Worm (Caenorhabditis elegans): ENCODE results near the gene cut-1.

The cut-1 gene

DNA sequence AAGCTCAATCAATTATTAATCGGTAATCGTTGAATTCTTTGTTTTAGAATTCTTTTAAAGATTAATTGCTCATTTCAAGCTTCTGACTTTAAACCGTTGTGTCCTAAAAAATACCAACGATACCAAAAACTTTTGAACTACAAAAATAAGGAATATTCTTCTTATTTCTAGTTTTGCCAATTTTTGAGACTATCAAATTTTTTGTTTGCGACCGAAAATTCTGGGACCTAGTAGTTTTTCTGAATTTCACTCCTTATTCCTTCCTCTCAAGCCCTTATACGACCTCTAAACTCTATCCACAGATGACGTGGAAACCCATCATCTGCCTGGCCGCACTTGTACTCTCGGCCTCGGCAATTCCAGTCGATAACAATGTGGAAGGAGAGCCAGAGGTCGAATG lies at the start of gene cut-1:
Gene cut-1 (plus strand): TSS at position 301 of the 400 bp plus-strand sequence.
- TF ChIP-seq unc-39 (tag; optimal IDR thresholded peaks at IDR 0.05) = no peak
- TF ChIP-seq nhr-76 (tag; optimal IDR thresholded peaks at IDR 0.05) = no peak
- TF ChIP-seq nhr-11 (tag; optimal IDR thresholded peaks at IDR 0.05) = no peak

ce11 chrII:11221771-11222355 lies 47.1 kb upstream of the cut-1 start, which contains the start of gene plpr-1:
TSS of gene plpr-1 (plus strand) at chrII:11222305.
- TF ChIP-seq hmg-11 (tag; optimal IDR thresholded peaks at IDR 0.05) (no peak), ceh-28 (tag; optimal IDR thresholded peaks at IDR 0.05) (no peak), unc-39 (tag; optimal IDR thresholded peaks at IDR 0.05) (no peak), ztf-4 (tag; optimal IDR thresholded peaks at IDR 0.05) (no peak), aly-2 (tag; optimal IDR thresholded peaks at IDR 0.05) (no peak), daf-12 (tag; optimal IDR thresholded peaks at IDR 0.05) (no peak), egl-27 (tag; optimal IDR thresholded peaks at IDR 0.05) (no peak), ZK546.5 (tag; optimal IDR thresholded peaks at IDR 0.05) (no peak), lin-39 (tag; optimal IDR thresholded peaks at IDR 0.05) (no peak), mdl-1 (tag; optimal IDR thresholded peaks at IDR 0.05) (no peak), nhr-25 (tag; optimal IDR thresholded peaks at IDR 0.05) (no peak), zag-1 (tag; optimal IDR thresholded peaks at IDR 0.05) (no peak), nhr-28 (tag; optimal IDR thresholded peaks at IDR 0.05) (no peak), unc-62 (GFP tag; optimal IDR thresholded peaks at IDR 0.05) (no peak)

- TF ChIP-seq ceh-16 (tag; optimal IDR thresholded peaks at IDR 0.05) = no peak
- peak; percentile 53 for TF ChIP-seq nhr-25 (tag; optimal IDR thresholded peaks at IDR 0.05)
- TF ChIP-seq egl-27 (tag; optimal IDR thresholded peaks at IDR 0.05) = peak; percentile 8
- TF ChIP-seq unc-39 (tag; optimal IDR thresholded peaks at IDR 0.05) = no peak
- peak; percentile 69 for TF ChIP-seq nhr-23 (tag; optimal IDR thresholded peaks at IDR 0.05)
- peak; percentile 79 for TF ChIP-seq unc-62 (GFP tag; optimal IDR thresholded peaks at IDR 0.05)
- no peak for TF ChIP-seq ceh-9 (tag; optimal IDR thresholded peaks at IDR 0.05)
- TF ChIP-seq ztf-4 (tag; optimal IDR thresholded peaks at IDR 0.05) = no peak
- TF ChIP-seq mdl-1 (tag; optimal IDR thresholded peaks at IDR 0.05) = no peak
- peak; percentile 87 for TF ChIP-seq nhr-43 (tag; optimal IDR thresholded peaks at IDR 0.05; ENCODE audit: poor library complexity, severe bottlenecking)
- TF ChIP-seq elt-2 (tag; optimal IDR thresholded peaks at IDR 0.05) = peak; percentile 64
- no peak for TF ChIP-seq nhr-77 (tag; optimal IDR thresholded peaks at IDR 0.05)
- no peak for TF ChIP-seq nhr-28 (tag; optimal IDR thresholded peaks at IDR 0.05)
- TF ChIP-seq lin-39 (tag; optimal IDR thresholded peaks at IDR 0.05) = peak; percentile 62
- no peak for TF ChIP-seq mml-1 (tag; optimal IDR thresholded peaks at IDR 0.05)
- no peak for TF ChIP-seq ceh-82 (tag; optimal IDR thresholded peaks at IDR 0.05)
- TF ChIP-seq ztf-11 (tag; optimal IDR thresholded peaks at IDR 0.05) = no peak
- peak; percentile 65 for TF ChIP-seq lin-15B (tag; optimal IDR thresholded peaks at IDR 0.05)
- peak; percentile 33 for TF ChIP-seq pha-4 (tag; optimal IDR thresholded peaks at IDR 0.05)
- no peak for TF ChIP-seq nhr-11 (tag; optimal IDR thresholded peaks at IDR 0.05)
- no peak for TF ChIP-seq fos-1 (tag; optimal IDR thresholded peaks at IDR 0.05)
- peak; percentile 73 for TF ChIP-seq R02D3.7 (tag; optimal IDR thresholded peaks at IDR 0.05)
- TF ChIP-seq egl-5 (tag; optimal IDR thresholded peaks at IDR 0.05) = no peak
- peak; percentile 65 for TF ChIP-seq jun-1 (tag; optimal IDR thresholded peaks at IDR 0.05)
- peak; percentile 71 for TF ChIP-seq lsy-12 (tag; optimal IDR thresholded peaks at IDR 0.05)
- no peak for TF ChIP-seq nhr-12 (tag; optimal IDR thresholded peaks at IDR 0.05)
- no peak for TF ChIP-seq fkh-10 (GFP tag; optimal IDR thresholded peaks at IDR 0.05)
- TF ChIP-seq nhr-67 (tag; optimal IDR thresholded peaks at IDR 0.05) = no peak
- peak; percentile 73 for TF ChIP-seq nfya-1 (tag; optimal IDR thresholded peaks at IDR 0.05; ENCODE audit: insufficient read depth)
- no peak for TF ChIP-seq ZK546.5 (tag; optimal IDR thresholded peaks at IDR 0.05)
- no peak for TF ChIP-seq elt-1 (tag; optimal IDR thresholded peaks at IDR 0.05)
- TF ChIP-seq aly-2 (tag; optimal IDR thresholded peaks at IDR 0.05) = peak; percentile 74
- peak; percentile 84 for TF ChIP-seq ceh-28 (tag; optimal IDR thresholded peaks at IDR 0.05)
- peak; percentile 77 for TF ChIP-seq pqm-1 (tag; optimal IDR thresholded peaks at IDR 0.05)
- TF ChIP-seq nhr-237 (tag; optimal IDR thresholded peaks at IDR 0.05) = no peak
- TF ChIP-seq elt-3 (tag; optimal IDR thresholded peaks at IDR 0.05) = peak in 1 of 3 experiments; percentile 75
- TF ChIP-seq snpc-4 (tag; optimal IDR thresholded peaks at IDR 0.05) = peak; percentile 99
- TF ChIP-seq tbx-2 (tag; optimal IDR thresholded peaks at IDR 0.05) = peak; percentile 68
- peak; percentile 98 for TF ChIP-seq ama-1 (optimal IDR thresholded peaks at IDR 0.05)
- TF ChIP-seq sea-2 (GFP tag; optimal IDR thresholded peaks at IDR 0.05) = no peak
- no peak for TF ChIP-seq nhr-76 (tag; optimal IDR thresholded peaks at IDR 0.05)
- peak; percentile 32 for TF ChIP-seq zag-1 (tag; optimal IDR thresholded peaks at IDR 0.05)
- TF ChIP-seq hmg-11 (tag; optimal IDR thresholded peaks at IDR 0.05) = no peak
- no peak for TF ChIP-seq fkh-2 (tag; optimal IDR thresholded peaks at IDR 0.05)
- TF ChIP-seq skn-1 (tag; optimal IDR thresholded peaks at IDR 0.05) = peak; percentile 42
- TF ChIP-seq daf-12 (tag; optimal IDR thresholded peaks at IDR 0.05) = no peak
- TF ChIP-seq eor-1 (tag; optimal IDR thresholded peaks at IDR 0.05) = no peak
These were observed 44.9 kb upstream of the cut-1 start for ce11 chrII:11224045-11224481.
